Fruit fly (Drosophila melanogaster): ENCODE results near the gene CG10650.

Gene CG10650

dm6 chr2L:18997148-18997547, 1.4 kb upstream of the CG10650 start, which contains the start of gene CG31792 (continued):
- TF ChIP-seq CG14014 (GFP tag; IDR thresholded peaks at IDR 0.05) (no peak), sd (tag; optimal IDR thresholded peaks at IDR 0.05) (peak; percentile 4), croc (GFP tag; conservative IDR thresholded peaks at IDR 0.05) (no peak), CG2678 (tag; optimal IDR thresholded peaks at IDR 0.05) (peak; percentile 3), CG15269 (tag; optimal IDR thresholded peaks at IDR 0.05) (peak; percentile 18)

dm6 chr2L:18992196-18992595, 3.5 kb downstream of the CG10650 start, which contains the start of gene CG46465:
Gene CG46465 (plus strand): TSS chr2L:18992496.
- no peak for TF ChIP-seq CG32767 (GFP tag; IDR thresholded peaks at IDR 0.05)
- no peak for TF ChIP-seq Meics (GFP tag; optimal IDR thresholded peaks at IDR 0.05)
- TF ChIP-seq ara (GFP tag; IDR thresholded peaks at IDR 0.05) = no peak
- no peak for TF ChIP-seq Hmr (GFP tag; optimal IDR thresholded peaks at IDR 0.05)
- TF ChIP-seq crp (GFP tag; optimal IDR thresholded peaks at IDR 0.05) = no peak
- TF ChIP-seq Abd-B (GFP tag; optimal IDR thresholded peaks at IDR 0.05) = no peak
- TF ChIP-seq CG13624 (GFP tag; optimal IDR thresholded peaks at IDR 0.05) = no peak
- no peak for TF ChIP-seq so (GFP tag; IDR thresholded peaks at IDR 0.05)
- no peak for TF ChIP-seq dan (GFP tag; IDR thresholded peaks at IDR 0.05)

dm6 chr2L:18990720-18991119, 5.0 kb downstream of the CG10650 start, which contains the start of gene CG15169:
Gene CG15169 (plus strand): TSS chr2L:18991020.
- no peak for TF ChIP-seq CG12391 (tag; optimal IDR thresholded peaks at IDR 0.05)
- peak; percentile 26 for TF ChIP-seq Med (GFP tag)
- peak; percentile 14; the same call in 1 of the 3 replicates for TF ChIP-seq CG11456 (GFP tag; IDR thresholded peaks at IDR 0.05)
- TF ChIP-seq gro (GFP tag; optimal IDR thresholded peaks at IDR 0.05) = no peak
- TF ChIP-seq CG17802 (tag; optimal IDR thresholded peaks at IDR 0.05) = no peak

dm6 chr2L:18990133-18990532, 5.6 kb downstream of the CG10650 start, which contains the start of gene CG15170:
Gene CG15170 (minus strand): TSS chr2L:18990233.
- TF ChIP-seq H15 (GFP tag; IDR thresholded peaks at IDR 0.05) (no peak), exex (tag; optimal IDR thresholded peaks at IDR 0.05) (peak; percentile 41)

- TF ChIP-seq CG11560 (tag; IDR thresholded peaks at IDR 0.05) = no peak
- TF ChIP-seq CG33213 (GFP tag; optimal IDR thresholded peaks at IDR 0.05) = no peak
- TF ChIP-seq GATAe (GFP tag; conservative IDR thresholded peaks at IDR 0.05) = no peak
- TF ChIP-seq cg (GFP tag; optimal IDR thresholded peaks at IDR 0.05) = no peak
- TF ChIP-seq al (GFP tag; IDR thresholded peaks at IDR 0.05) = peak; percentile 42; the same call in 1 of the 2 replicates
- TF ChIP-seq CG8944 (GFP tag; optimal IDR thresholded peaks at IDR 0.05) = no peak
- TF ChIP-seq CG1647 (GFP tag; optimal IDR thresholded peaks at IDR 0.05) = no peak
- peak; percentile 66 for TF ChIP-seq Deaf1 (tag; optimal IDR thresholded peaks at IDR 0.05)
- no peak for TF ChIP-seq Myb (GFP tag; optimal IDR thresholded peaks at IDR 0.05)
- no peak for TF ChIP-seq br (optimal IDR thresholded peaks at IDR 0.05)
- TF ChIP-seq jumu (GFP tag; optimal IDR thresholded peaks at IDR 0.05) = no peak
- no peak for TF ChIP-seq CG18476 (GFP tag; optimal IDR thresholded peaks at IDR 0.05)
- TF ChIP-seq CG4424 (GFP tag; optimal IDR thresholded peaks at IDR 0.05) = peak; percentile 67
- peak; percentile 87 for TF ChIP-seq CG9932 (GFP tag; IDR thresholded peaks at IDR 0.05)
- TF ChIP-seq wor (GFP tag; IDR thresholded peaks at IDR 0.05) = no peak
- TF ChIP-seq Fer2 (tag; optimal IDR thresholded peaks at IDR 0.05) = peak; percentile 28
- TF ChIP-seq CG12236 (GFP tag; optimal IDR thresholded peaks at IDR 0.05) = no peak
- peak; percentile 69 for TF ChIP-seq HLHmδ (GFP tag; optimal IDR thresholded peaks at IDR 0.05)
- TF ChIP-seq pros (GFP tag; optimal IDR thresholded peaks at IDR 0.05) = no peak
- peak; percentile 60 for TF ChIP-seq zfh1 (GFP tag; IDR thresholded peaks at IDR 0.05)
- peak; percentile 28 for TF ChIP-seq CG11723 (GFP tag; optimal IDR thresholded peaks at IDR 0.05)
- TF ChIP-seq h (optimal IDR thresholded peaks at IDR 0.05) = no peak
- peak; percentile 77 for TF ChIP-seq Hr3 (GFP tag; optimal IDR thresholded peaks at IDR 0.05)
- TF ChIP-seq yki (optimal IDR thresholded peaks at IDR 0.05) = no peak
These were observed 8.4 kb downstream of the CG10650 start, which contains the start of the genes Swip-1 and EMC5 for dm6 chr2L:18987078-18987895. Gene Swip-1 (minus strand): TSS chr2L:18987280. Gene EMC5 (plus strand): TSS chr2L:18987707.

Data from whole organism, embryonic.